Fruit fly (Drosophila melanogaster): ENCODE results near the gene Tsp29Fa.

DNA sequence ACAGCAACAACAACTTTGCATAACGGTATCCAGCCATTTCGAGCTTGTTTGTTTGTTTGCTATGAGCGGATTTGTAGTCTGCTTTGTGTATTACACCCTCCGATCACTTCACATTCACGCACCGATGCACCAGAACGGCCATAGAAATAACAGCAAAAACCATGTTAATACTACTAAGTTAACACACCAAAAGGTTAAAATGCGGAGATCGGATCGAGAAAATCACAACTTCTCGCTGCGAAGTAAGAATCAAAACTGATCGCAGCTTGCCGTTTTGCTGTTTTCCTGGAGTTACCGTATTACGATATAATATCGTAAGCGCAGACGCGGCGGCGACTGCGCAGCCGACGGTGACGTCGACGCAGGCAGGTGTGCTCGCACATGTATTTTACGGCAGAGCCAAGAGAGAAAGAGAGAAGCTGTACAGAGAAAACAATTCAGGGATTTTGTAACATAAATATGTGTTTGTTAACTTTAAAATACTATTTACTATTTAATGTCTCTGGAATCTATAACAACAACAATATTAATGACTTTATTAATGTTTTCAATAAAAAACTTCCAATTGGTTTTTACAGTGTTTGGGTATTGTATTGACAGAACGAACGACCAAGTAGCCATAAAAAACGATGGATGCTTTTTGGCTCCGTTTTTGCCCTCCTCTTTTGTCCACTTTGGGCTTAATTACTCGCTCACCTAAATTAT, 51.0 kb downstream of the Tsp29Fa start, which contains the start of gene CG13101:
- TF ChIP-seq CG8478 (optimal IDR thresholded peaks at IDR 0.05): no peak
- TF ChIP-seq CTCF (optimal IDR thresholded peaks at IDR 0.05): no peak
